Fruit fly (Drosophila melanogaster): ENCODE results near the gene CG33641.

Gene CG33641

dm6 chr2L:13512182-13513032 is 16.4 kb upstream of the CG33641 start:
- no peak for TF ChIP-seq lz (GFP tag; optimal IDR thresholded peaks at IDR 0.05)
- TF ChIP-seq ss (GFP tag; optimal IDR thresholded peaks at IDR 0.05): peak in 1 of 2 experiments; percentile 2
- no peak for TF ChIP-seq Lpt (GFP tag; optimal IDR thresholded peaks at IDR 0.05)
- no peak for TF ChIP-seq CG4318 (GFP tag; optimal IDR thresholded peaks at IDR 0.05)
- TF ChIP-seq CG6792 (GFP tag; optimal IDR thresholded peaks at IDR 0.05): no peak
- TF ChIP-seq achi (GFP tag; optimal IDR thresholded peaks at IDR 0.05): peak; percentile 26
- no peak for TF ChIP-seq net (GFP tag; optimal IDR thresholded peaks at IDR 0.05)
- TF ChIP-seq eg (GFP tag; IDR thresholded peaks at IDR 0.05): peak; percentile 58
- TF ChIP-seq CG9139 (GFP tag; optimal IDR thresholded peaks at IDR 0.05): no peak
- TF ChIP-seq Met (GFP tag; optimal IDR thresholded peaks at IDR 0.05): peak; percentile 33
- no peak for TF ChIP-seq fd59A (GFP tag; optimal IDR thresholded peaks at IDR 0.05)
- TF ChIP-seq CG8119 (GFP tag; IDR thresholded peaks at IDR 0.05): no peak; the same call in 1 of the 3 replicates
- peak; percentile 25 for TF ChIP-seq fkh (GFP tag; optimal IDR thresholded peaks at IDR 0.05)
- no peak for TF ChIP-seq CG6854 (GFP tag; optimal IDR thresholded peaks at IDR 0.05)
- no peak for TF ChIP-seq fd85E (GFP tag; optimal IDR thresholded peaks at IDR 0.05)
- TF ChIP-seq Gug (GFP tag; IDR thresholded peaks at IDR 0.05): peak; percentile 24
- peak; percentile 2 for TF ChIP-seq CG34406 (GFP tag; optimal IDR thresholded peaks at IDR 0.05)
- TF ChIP-seq CG8632 (GFP tag; optimal IDR thresholded peaks at IDR 0.05): peak; percentile 25
- no peak for TF ChIP-seq Eip75B (GFP tag; optimal IDR thresholded peaks at IDR 0.05)
- peak; percentile 18 for TF ChIP-seq CG3919 (GFP tag; optimal IDR thresholded peaks at IDR 0.05)
- TF ChIP-seq dsx (GFP tag; optimal IDR thresholded peaks at IDR 0.05; ENCODE audit: poor library complexity, severe bottlenecking): no peak
- TF ChIP-seq Hr4 (GFP tag; optimal IDR thresholded peaks at IDR 0.05): peak; percentile 68
- no peak for TF ChIP-seq CG11762 (GFP tag; optimal IDR thresholded peaks at IDR 0.05; ENCODE audit: insufficient read depth)
- no peak for TF ChIP-seq Sox14 (GFP tag; optimal IDR thresholded peaks at IDR 0.05)
- TF ChIP-seq spab (GFP tag; optimal IDR thresholded peaks at IDR 0.05): no peak
- TF ChIP-seq CG6276 (GFP tag; optimal IDR thresholded peaks at IDR 0.05): no peak
- TF ChIP-seq Blimp-1 (GFP tag; optimal IDR thresholded peaks at IDR 0.05): no peak
- TF ChIP-seq topi (GFP tag; optimal IDR thresholded peaks at IDR 0.05): peak; percentile 45
- TF ChIP-seq CG3032 (tag; optimal IDR thresholded peaks at IDR 0.05): peak; percentile 2
- peak; percentile 17 for TF ChIP-seq CG10631 (GFP tag; optimal IDR thresholded peaks at IDR 0.05)
- peak; percentile 10 for TF ChIP-seq CG8319 (GFP tag; optimal IDR thresholded peaks at IDR 0.05)
- TF ChIP-seq Ets21C (GFP tag; optimal IDR thresholded peaks at IDR 0.05): peak; percentile 10
- TF ChIP-seq CG16779 (tag; optimal IDR thresholded peaks at IDR 0.05): no peak
- peak; percentile 5 for TF ChIP-seq Sox15 (GFP tag; optimal IDR thresholded peaks at IDR 0.05)
- peak; percentile 5; the same call in 1 of the 2 replicates for TF ChIP-seq CG11294 (GFP tag; IDR thresholded peaks at IDR 0.05)
- TF ChIP-seq cyc (GFP tag; optimal IDR thresholded peaks at IDR 0.05): peak; percentile 15
- TF ChIP-seq Smox (GFP tag; optimal IDR thresholded peaks at IDR 0.05): peak; percentile 39
- no peak for TF ChIP-seq dac (GFP tag; optimal IDR thresholded peaks at IDR 0.05)
- TF ChIP-seq salr (GFP tag; optimal IDR thresholded peaks at IDR 0.05): peak in 1 of 2 experiments; percentile 28
- no peak for TF ChIP-seq Ets96B (tag; optimal IDR thresholded peaks at IDR 0.05)
- peak; percentile 44 for TF ChIP-seq OdsH (GFP tag; optimal IDR thresholded peaks at IDR 0.05)
- peak; percentile 19 for TF ChIP-seq svp (GFP tag)
- TF ChIP-seq acj6 (GFP tag; optimal IDR thresholded peaks at IDR 0.05): peak; percentile 2
- TF ChIP-seq CG31627 (GFP tag; optimal IDR thresholded peaks at IDR 0.05): peak; percentile 42
- no peak for TF ChIP-seq CG6808 (GFP tag; optimal IDR thresholded peaks at IDR 0.05)
- no peak for TF ChIP-seq Hr38 (GFP tag; optimal IDR thresholded peaks at IDR 0.05)
- TF ChIP-seq Sox102F (GFP tag; optimal IDR thresholded peaks at IDR 0.05): no peak
- peak; percentile 36 for TF ChIP-seq CG15336 (GFP tag; IDR thresholded peaks at IDR 0.05)
- peak; percentile 78 for TF ChIP-seq Eip78C (GFP tag)
- TF ChIP-seq esn (GFP tag; optimal IDR thresholded peaks at IDR 0.05): peak; percentile 28
